Worm (Caenorhabditis elegans): ENCODE measurements around the gene hlb-1.

Gene hlb-1

DNA sequence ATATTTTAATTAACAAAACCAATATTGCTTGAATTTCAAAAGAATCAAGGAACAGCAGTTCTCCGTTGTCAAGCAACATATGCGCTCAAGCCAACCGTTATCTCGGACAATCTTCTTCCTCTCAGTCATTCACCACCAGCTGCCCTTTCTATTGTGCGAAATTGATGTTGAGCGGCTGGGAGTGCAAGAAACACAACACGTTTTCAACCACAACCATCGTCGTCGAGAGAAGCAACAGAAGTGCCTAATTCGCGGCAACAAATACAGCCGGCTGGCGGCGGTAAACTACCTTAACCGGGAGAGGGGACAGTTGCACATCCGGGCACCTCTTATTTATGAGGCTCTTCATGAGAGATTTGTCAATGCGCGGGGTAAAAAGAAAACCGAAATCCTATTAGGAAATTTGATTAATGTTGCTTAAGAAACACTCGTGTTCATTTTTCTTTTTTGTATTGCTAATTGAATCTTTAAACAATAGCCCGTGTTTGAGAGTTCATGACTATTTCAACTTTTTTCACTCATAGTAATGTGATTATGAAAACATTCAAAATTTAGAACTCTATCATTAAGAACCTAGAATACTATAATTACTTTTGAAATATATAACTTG lies 674 bp downstream of the hlb-1 start:
- TF ChIP-seq pha-4 (tag; optimal IDR thresholded peaks at IDR 0.05) (no peak), ztf-22 (GFP tag; optimal IDR thresholded peaks at IDR 0.05) (no peak)

- TF ChIP-seq him-1 (tag; optimal IDR thresholded peaks at IDR 0.05) (no peak), sea-2 (GFP tag; IDR thresholded peaks at IDR 0.05) (no peak), Y79H2A.3 (GFP tag; conservative IDR thresholded peaks at IDR 0.05) (no peak), attf-3 (GFP tag; conservative IDR thresholded peaks at IDR 0.05) (no peak), F57A8.1 (GFP tag; optimal IDR thresholded peaks at IDR 0.05) (no peak), ztf-6 (GFP tag; IDR thresholded peaks at IDR 0.05) (no peak), let-607 (tag; optimal IDR thresholded peaks at IDR 0.05) (no peak)
These were observed 4.5 kb downstream of the hlb-1 start for ce11 chrX:13878082-13878481.

DNA sequence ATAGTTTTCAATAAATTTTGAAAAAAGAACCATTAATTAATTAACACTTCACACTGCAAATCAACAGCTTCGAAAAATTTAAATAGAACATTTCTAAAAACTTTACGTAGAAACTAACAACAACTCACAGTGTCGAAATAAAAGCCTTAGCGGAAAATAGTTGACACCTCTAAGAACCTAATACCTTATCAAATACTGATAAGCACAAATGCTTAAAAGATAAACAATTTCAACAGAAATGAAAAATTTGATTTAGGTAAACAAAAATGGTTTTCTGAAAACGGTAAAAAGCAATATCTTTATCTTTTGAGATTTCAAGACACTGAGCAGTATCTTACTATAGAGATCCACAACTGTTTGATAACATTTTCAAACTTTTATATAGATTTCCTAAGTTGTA lies 5.7 kb downstream of the hlb-1 start:
- no peak for TF ChIP-seq ama-1 (optimal IDR thresholded peaks at IDR 0.05)
- TF ChIP-seq ama-1 (GFP tag; optimal IDR thresholded peaks at IDR 0.05) = no peak
- TF ChIP-seq ztf-3 (GFP tag; optimal IDR thresholded peaks at IDR 0.05) = no peak
- no peak for TF ChIP-seq B0336.3 (GFP tag; IDR thresholded peaks at IDR 0.05)
- no peak for TF ChIP-seq lin-26 (GFP tag; IDR thresholded peaks at IDR 0.05)
- TF ChIP-seq pbrm-1 (GFP tag; IDR thresholded peaks at IDR 0.05) = no peak
- no peak for TF ChIP-seq Y56A3A.18 (GFP tag; IDR thresholded peaks at IDR 0.05)
- TF ChIP-seq nfya-2 (GFP tag; IDR thresholded peaks at IDR 0.05) = no peak
- TF ChIP-seq lin-40 (tag; optimal IDR thresholded peaks at IDR 0.05) = no peak
- TF ChIP-seq sptf-2 (GFP tag; optimal IDR thresholded peaks at IDR 0.05) = no peak
- TF ChIP-seq B0019.2 (GFP tag; conservative IDR thresholded peaks at IDR 0.05) = no peak
- no peak for TF ChIP-seq nhr-27 (tag; optimal IDR thresholded peaks at IDR 0.05)
- no peak for TF ChIP-seq snpc-1.3 (tag; optimal IDR thresholded peaks at IDR 0.05; ENCODE audit: insufficient read depth)
- TF ChIP-seq ztf-26 (tag; optimal IDR thresholded peaks at IDR 0.05) = no peak
- no peak for TF ChIP-seq pha-4 (tag; optimal IDR thresholded peaks at IDR 0.05)
- no peak for TF ChIP-seq ztf-6 (GFP tag; IDR thresholded peaks at IDR 0.05)
- TF ChIP-seq F10E7.11 (tag; optimal IDR thresholded peaks at IDR 0.05) = no peak
- no peak for TF ChIP-seq lag-1 (GFP tag; IDR thresholded peaks at IDR 0.05)
- no peak for TF ChIP-seq gei-17 (GFP tag; optimal IDR thresholded peaks at IDR 0.05)

DNA sequence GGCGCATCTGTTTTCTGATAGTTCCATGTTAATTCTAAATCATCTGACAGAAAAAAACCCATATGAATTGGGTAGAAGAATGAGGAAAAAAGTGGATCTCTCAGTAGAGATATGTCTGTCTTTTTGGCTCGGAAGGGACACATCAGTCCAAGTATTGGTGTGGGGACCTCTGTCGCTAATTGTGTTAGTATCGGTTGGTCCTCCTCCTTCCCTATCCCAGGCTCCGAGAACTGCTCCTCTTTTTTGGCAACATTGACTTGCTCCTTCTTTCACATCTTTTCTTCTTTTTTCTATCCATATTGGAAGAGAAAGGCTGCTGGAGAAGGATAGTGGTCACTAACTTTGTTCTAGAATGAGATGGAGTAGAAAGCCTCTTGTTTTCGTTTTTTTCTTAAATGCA lies 6.6 kb downstream of the hlb-1 start:
- TF ChIP-seq let-607 (tag; optimal IDR thresholded peaks at IDR 0.05) (no peak), Y53G8AR.9 (GFP tag; conservative IDR thresholded peaks at IDR 0.05) (no peak), B0336.3 (GFP tag; IDR thresholded peaks at IDR 0.05) (no peak), unc-130 (GFP tag; optimal IDR thresholded peaks at IDR 0.05) (no peak), C17E4.6 (GFP tag; IDR thresholded peaks at IDR 0.05) (no peak), pha-4 (tag; optimal IDR thresholded peaks at IDR 0.05) (no peak), sea-2 (GFP tag; IDR thresholded peaks at IDR 0.05) (no peak), fkh-3 (tag; optimal IDR thresholded peaks at IDR 0.05) (no peak), F52B5.7 (tag; optimal IDR thresholded peaks at IDR 0.05) (no peak), ceh-58 (GFP tag; IDR thresholded peaks at IDR 0.05) (no peak), lag-1 (GFP tag; IDR thresholded peaks at IDR 0.05) (no peak), akir-1 (GFP tag; optimal IDR thresholded peaks at IDR 0.05) (no peak), lsl-1 (GFP tag; optimal IDR thresholded peaks at IDR 0.05) (no peak), nhr-179 (tag; optimal IDR thresholded peaks at IDR 0.05) (no peak), him-1 (tag; optimal IDR thresholded peaks at IDR 0.05) (no peak), attf-3 (GFP tag; conservative IDR thresholded peaks at IDR 0.05) (no peak), athp-1 (tag; optimal IDR thresholded peaks at IDR 0.05) (no peak), nhr-120 (GFP tag; IDR thresholded peaks at IDR 0.05) (no peak), F10E7.11 (tag; optimal IDR thresholded peaks at IDR 0.05) (no peak), ztf-22 (GFP tag; optimal IDR thresholded peaks at IDR 0.05) (no peak)

Measured in whole organism, young adult.